Worm (Caenorhabditis elegans): Measurements from ENCODE around the gene B0410.3.

Gene B0410.3

ce11 chrX:2852388-2852908 is 38.8 kb downstream of the B0410.3 start, which contains the start of gene kin-29:
kin-29 (minus strand) TSS chrX:2852438.
- peak; percentile 26 to 45 for TF ChIP-seq egl-27 (tag; optimal IDR thresholded peaks at IDR 0.05)
- peak; percentile 67 for TF ChIP-seq pax-3 (tag; optimal IDR thresholded peaks at IDR 0.05)
- TF ChIP-seq dsc-1 (tag; optimal IDR thresholded peaks at IDR 0.05): peak; percentile 87
- TF ChIP-seq mep-1 (tag; optimal IDR thresholded peaks at IDR 0.05): peak; percentile 78
- TF ChIP-seq ceh-88 (GFP tag; IDR thresholded peaks at IDR 0.05): peak; percentile 51; the same call in 1 of the 2 replicates
- no peak for TF ChIP-seq nhr-84 (tag; optimal IDR thresholded peaks at IDR 0.05)
- peak; percentile 23 for TF ChIP-seq lir-3 (tag; optimal IDR thresholded peaks at IDR 0.05; ENCODE audit: poor library complexity)
- TF ChIP-seq ztf-11 (tag; optimal IDR thresholded peaks at IDR 0.05): peak in 1 of 2 experiments; percentile 71
- peak in 2 of 3 experiments; percentile 33 to 41 for TF ChIP-seq dpl-1 (GFP tag; optimal IDR thresholded peaks at IDR 0.05)
- TF ChIP-seq nhr-77 (tag; optimal IDR thresholded peaks at IDR 0.05): peak; percentile 88
- no peak for TF ChIP-seq vab-15 (tag; optimal IDR thresholded peaks at IDR 0.05)
- TF ChIP-seq jun-1 (tag; optimal IDR thresholded peaks at IDR 0.05): peak; percentile 90
- no peak for TF ChIP-seq Y116A8C.19 (tag; optimal IDR thresholded peaks at IDR 0.05; ENCODE audit: borderline replicate concordance)
- peak; percentile 92 for TF ChIP-seq swsn-7 (tag; optimal IDR thresholded peaks at IDR 0.05)
- peak; percentile 76 for TF ChIP-seq lin-13 (GFP tag; optimal IDR thresholded peaks at IDR 0.05)
- no peak for TF ChIP-seq tlp-1 (tag; optimal IDR thresholded peaks at IDR 0.05)
- peak; percentile 96 for TF ChIP-seq snu-23 (GFP tag; optimal IDR thresholded peaks at IDR 0.05)
- TF ChIP-seq ztf-4 (tag; optimal IDR thresholded peaks at IDR 0.05): peak; percentile 72
- TF ChIP-seq elt-2 (tag; optimal IDR thresholded peaks at IDR 0.05): peak; percentile 70
- TF ChIP-seq pag-3 (tag; optimal IDR thresholded peaks at IDR 0.05; ENCODE audit: borderline replicate concordance, insufficient read depth): no peak
- peak; percentile 11 for TF ChIP-seq lin-15B (tag; optimal IDR thresholded peaks at IDR 0.05)
- TF ChIP-seq nhr-237 (tag; optimal IDR thresholded peaks at IDR 0.05): peak; percentile 43
- peak; percentile 32 for TF ChIP-seq mef-2 (tag; optimal IDR thresholded peaks at IDR 0.05)
- TF ChIP-seq xbp-1 (tag; optimal IDR thresholded peaks at IDR 0.05): peak; percentile 77
- peak; percentile 90 for TF ChIP-seq tbx-2 (tag; optimal IDR thresholded peaks at IDR 0.05)
- TF ChIP-seq lsy-2 (tag; optimal IDR thresholded peaks at IDR 0.05): peak; percentile 55 to 82
- TF ChIP-seq efl-1 (optimal IDR thresholded peaks at IDR 0.05): peak; percentile 42 to 51
- peak; percentile 4 to 91 for TF ChIP-seq efl-1 (GFP tag; optimal IDR thresholded peaks at IDR 0.05 in 1 of 2)
- TF ChIP-seq egl-13 (tag; optimal IDR thresholded peaks at IDR 0.05): peak; percentile 64
- TF ChIP-seq nhr-85 (tag): peak; percentile 93
- TF ChIP-seq hlh-4 (tag; optimal IDR thresholded peaks at IDR 0.05): no peak
- peak; percentile 82 for TF ChIP-seq nhr-90 (tag; optimal IDR thresholded peaks at IDR 0.05; ENCODE audit: poor library complexity)
- peak; percentile 66 for TF ChIP-seq rnt-1 (tag; optimal IDR thresholded peaks at IDR 0.05)
- no peak for TF ChIP-seq pqm-1 (tag; optimal IDR thresholded peaks at IDR 0.05)
- TF ChIP-seq mab-9 (GFP tag; IDR thresholded peaks at IDR 0.05): 0 out of 2 replicates have a peak, but pooled peaks have one; percentile 50
- TF ChIP-seq unc-130 (tag; optimal IDR thresholded peaks at IDR 0.05): peak; percentile 30
- peak; percentile 91 for TF ChIP-seq nhr-71 (tag; optimal IDR thresholded peaks at IDR 0.05)
- peak; percentile 86 for TF ChIP-seq C16A3.4 (tag; optimal IDR thresholded peaks at IDR 0.05)
- peak; percentile 48 to 79 for TF ChIP-seq lin-35 (GFP tag; optimal IDR thresholded peaks at IDR 0.05)
- peak; percentile 89 for TF ChIP-seq fkh-10 (GFP tag; optimal IDR thresholded peaks at IDR 0.05)
- peak; percentile 18 for TF ChIP-seq snpc-4 (tag; optimal IDR thresholded peaks at IDR 0.05)
- peak in 4 of 6 experiments; percentile 4 to 70 (median 39) for TF ChIP-seq elt-3 (tag; optimal IDR thresholded peaks at IDR 0.05)
- peak; percentile 48 for TF ChIP-seq fos-1 (tag; optimal IDR thresholded peaks at IDR 0.05)
- peak; percentile 87 for TF ChIP-seq nhr-47 (tag; optimal IDR thresholded peaks at IDR 0.05)
- TF ChIP-seq ceh-82 (tag; optimal IDR thresholded peaks at IDR 0.05): peak; percentile 42 to 90 (median 46)
- peak; percentile 86 for TF ChIP-seq unc-86 (tag; optimal IDR thresholded peaks at IDR 0.05)
- TF ChIP-seq unc-98 (GFP tag; IDR thresholded peaks at IDR 0.05): no peak
- peak; percentile 51 for TF ChIP-seq sox-4 (tag; optimal IDR thresholded peaks at IDR 0.05)
- TF ChIP-seq lin-14 (GFP tag; optimal IDR thresholded peaks at IDR 0.05): peak; percentile 96
- peak; percentile 74 for TF ChIP-seq hpl-2 (GFP tag; optimal IDR thresholded peaks at IDR 0.05)
- TF ChIP-seq zag-1 (tag; optimal IDR thresholded peaks at IDR 0.05): no peak
- TF ChIP-seq C04F5.9 (tag; optimal IDR thresholded peaks at IDR 0.05): peak; percentile 24

Measured in whole organism, L1 larva.